Fruit fly (Drosophila melanogaster) whole organism, embryonic: Measurements from ENCODE around the gene CG10993.
A peak's percentile ranks its signal among the peaks of the same experiment; 100 is the strongest.

Experiments
- Blimp-1 ChIP-seq: fragments of 200-800 bp; sonication (Bioruptor generic); optimal IDR thresholded peaks from 3 replicates; lab custom pipeline; 2018; ENCODE audit warnings: missing biosample characterization, missing genetic modification characterization, mild to moderate bottlenecking, moderate library complexity, missing genetic modification reagents
- CG31441 ChIP-seq: fragments of 200-800 bp; sonication (Bioruptor generic); IDR thresholded peaks from 2 replicates; pipeline ENCODE4 v1.3.6; 2022; ENCODE audit warnings: missing biosample characterization, missing genetic modification characterization
- Dll ChIP-seq: fragments of 200-800 bp; sonication (Bioruptor generic); IDR thresholded peaks from 4 replicates; pipeline ENCODE4 v1.3.6; 2022; ENCODE audit warnings: missing biosample characterization, missing genetic modification characterization; ENCODE audit not compliant: partially characterized antibody
- ara ChIP-seq: fragments of 200-800 bp; sonication (Bioruptor generic); IDR thresholded peaks from 2 replicates; pipeline ENCODE4 v1.3.6; 2022; ENCODE audit warnings: missing biosample characterization, missing genetic modification characterization
- fd102C ChIP-seq: fragments of 200-800 bp; sonication (Bioruptor generic); optimal IDR thresholded peaks from 2 replicates; lab custom pipeline; 2018; ENCODE audit warnings: missing biosample characterization, mild to moderate bottlenecking, missing genetic modification characterization, moderate library complexity

dm6 chrX:13788973-13789682 lies 1.8 kb downstream of the CG10993 start:
- no peak for TF ChIP-seq ara
- TF ChIP-seq Dll: no peak
- TF ChIP-seq Blimp-1 (GFP tag; lab: Kevin White, UChicago): peak; percentile 40
- TF ChIP-seq fd102C (GFP tag; lab: Kevin White, UChicago): no peak
- peak; percentile 38; the same call in 1 of the 2 replicates for TF ChIP-seq CG31441 (GFP tag; lab: Robert Waterston, UW)
